Fruit fly (Drosophila melanogaster) whole organism, adult: ENCODE measurements around the gene CG7054.
A peak's percentile ranks its signal among the peaks of the same experiment; 100 is the strongest.

Source experiments
- CG11617 ChIP-seq: fragments of 200-800 bp; sonication (Bioruptor generic); optimal IDR thresholded peaks from 2 replicates; lab custom pipeline; 2017; ENCODE audit warnings: mild to moderate bottlenecking, missing biosample characterization, missing genetic modification reagents, missing genetic modification characterization
- CG12768 ChIP-seq: fragments of 200-800 bp; sonication (Bioruptor generic); optimal IDR thresholded peaks from 2 replicates; lab custom pipeline; 2017; ENCODE audit warnings: missing biosample characterization, missing genetic modification characterization, mild to moderate bottlenecking, moderate library complexity, missing genetic modification reagents
- CG14711 ChIP-seq: fragments of 200-800 bp; sonication (Bioruptor generic); optimal IDR thresholded peaks from 2 replicates; lab custom pipeline; 2018; ENCODE audit warnings: missing biosample characterization, mild to moderate bottlenecking, missing genetic modification characterization, moderate library complexity
- CG1620 ChIP-seq: fragments of 200-800 bp; sonication (Bioruptor generic); optimal IDR thresholded peaks from 2 replicates; lab custom pipeline; 2016; ENCODE audit warnings: missing biosample characterization, missing genetic modification characterization
- CG33017 ChIP-seq: fragments of 200-800 bp; sonication (Bioruptor generic); optimal IDR thresholded peaks from 2 replicates; lab custom pipeline; 2018; ENCODE audit warnings: missing biosample characterization, mild to moderate bottlenecking, missing genetic modification characterization, moderate library complexity
- CG5204 ChIP-seq: fragments of 200-800 bp; sonication (Bioruptor generic); optimal IDR thresholded peaks from 2 replicates; lab custom pipeline; 2016; ENCODE audit warnings: missing biosample characterization, missing genetic modification characterization
- CG7045 ChIP-seq: fragments of 200-800 bp; sonication (Bioruptor generic); optimal IDR thresholded peaks from 2 replicates; lab custom pipeline; 2017; ENCODE audit warnings: missing biosample characterization, mild to moderate bottlenecking, missing genetic modification characterization
- CG7101 ChIP-seq: fragments of 200-800 bp; sonication (Bioruptor generic); optimal IDR thresholded peaks from 2 replicates; lab custom pipeline; 2018; ENCODE audit warnings: missing biosample characterization, mild to moderate bottlenecking, missing genetic modification characterization, moderate library complexity
- Clk ChIP-seq: fragments of 200-800 bp; sonication (Bioruptor generic); optimal IDR thresholded peaks from 2 replicates; lab custom pipeline; 2017; ENCODE audit warnings: missing biosample characterization, missing genetic modification characterization
- Crg-1 ChIP-seq: fragments of 200-800 bp; sonication (Bioruptor generic); optimal IDR thresholded peaks from 2 replicates; lab custom pipeline; 2016; ENCODE audit warnings: missing biosample characterization, missing genetic modification characterization
- Hr96 ChIP-seq: fragments of 200-800 bp; sonication (Bioruptor generic); optimal IDR thresholded peaks from 2 replicates; lab custom pipeline; 2016; ENCODE audit warnings: missing biosample characterization, missing genetic modification characterization
- Mnt ChIP-seq: fragments of 200-800 bp; sonication (Bioruptor generic); optimal IDR thresholded peaks from 2 replicates; lab custom pipeline; 2016; ENCODE audit warnings: missing biosample characterization, mild to moderate bottlenecking, missing genetic modification characterization
- bab1 ChIP-seq: fragments of 200-800 bp; sonication (Bioruptor generic); optimal IDR thresholded peaks from 3 replicates; lab custom pipeline; 2019; ENCODE audit warnings: missing biosample characterization, mild to moderate bottlenecking, missing genetic modification characterization, moderate library complexity
- cic ChIP-seq: fragments of 200-800 bp; sonication (Bioruptor generic); optimal IDR thresholded peaks from 2 replicates; lab custom pipeline; 2017; ENCODE audit warnings: missing biosample characterization, mild to moderate bottlenecking, missing genetic modification characterization, moderate library complexity
- cnc ChIP-seq, 2 experiments: fragments of >200 bp; optimal IDR thresholded peaks; 2 replicates each; lab custom pipeline; 2017
- kay ChIP-seq: fragments of 200-800 bp; sonication (Bioruptor generic); peaks from one replicate; lab custom pipeline; 2016; ENCODE audit warnings: missing biosample characterization, missing genetic modification characterization, borderline replicate concordance
- ovo ChIP-seq: fragments of 200-800 bp; sonication (Bioruptor generic); optimal IDR thresholded peaks from 2 replicates; lab custom pipeline; 2016; ENCODE audit warnings: missing biosample characterization, missing genetic modification characterization
- pad ChIP-seq: fragments of 200-800 bp; sonication (Bioruptor generic); optimal IDR thresholded peaks from 3 replicates; lab custom pipeline; 2017; ENCODE audit warnings: missing biosample characterization, missing genetic modification characterization, mild to moderate bottlenecking, moderate library complexity, missing genetic modification reagents
- tj ChIP-seq: fragments of 200-800 bp; sonication (Bioruptor generic); optimal IDR thresholded peaks from 3 replicates; lab custom pipeline; 2017; ENCODE audit warnings: missing biosample characterization, mild to moderate bottlenecking, missing genetic modification characterization, moderate library complexity
- toe ChIP-seq: fragments of 200-800 bp; sonication (Bioruptor generic); optimal IDR thresholded peaks from 2 replicates; lab custom pipeline; 2016; ENCODE audit warnings: missing biosample characterization, missing genetic modification characterization

Gene CG7054

DNA sequence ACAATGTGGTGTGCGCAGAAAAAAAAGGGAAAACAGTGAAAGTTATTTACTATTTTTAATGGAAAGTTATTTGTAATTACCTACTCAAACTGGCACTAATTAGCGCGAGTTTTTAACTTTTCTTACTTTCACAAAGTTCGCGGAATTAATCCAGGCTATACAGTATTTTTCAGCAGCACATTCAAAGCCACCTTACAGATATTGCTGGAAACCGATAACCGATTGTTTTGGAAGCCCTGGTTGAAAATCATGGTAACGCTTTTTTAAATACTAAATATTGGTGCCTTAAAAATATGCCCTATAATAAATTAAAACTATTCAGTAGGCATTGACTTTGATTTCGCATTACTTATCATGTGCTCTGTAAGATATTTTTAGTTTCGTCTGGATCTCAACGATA is 28.0 kb downstream of the CG7054 start, which contains the start of gene tHMG2:
Gene tHMG2 (plus strand): TSS at position 187 of the 400 bp plus-strand sequence.
- TF ChIP-seq CG11617 (GFP tag; lab: Kevin White, UChicago) (no peak), CG5204 (GFP tag; lab: Kevin White, UChicago) (no peak), CG33017 (tag; lab: Kevin White, UChicago) (no peak), tj (no peak), cnc (optimal IDR thresholded peaks at IDR 0.05; lab: Kevin White, UChicago) (no peak), Clk (no peak), cic (no peak), Crg-1 (no peak), ovo (no peak), kay (GFP tag; lab: Kevin White, UChicago) (no peak), CG7101 (tag; lab: Kevin White, UChicago) (no peak), toe (GFP tag; lab: Kevin White, UChicago) (no peak), CG14711 (no peak), Mnt (GFP tag; lab: Kevin White, UChicago) (no peak), Hr96 (GFP tag; lab: Kevin White, UChicago) (no peak), bab1 (GFP tag; lab: Kevin White, UChicago) (no peak), CG7045 (GFP tag; lab: Kevin White, UChicago) (no peak), CG1620 (GFP tag; lab: Kevin White, UChicago) (no peak), pad (no peak)

DNA sequence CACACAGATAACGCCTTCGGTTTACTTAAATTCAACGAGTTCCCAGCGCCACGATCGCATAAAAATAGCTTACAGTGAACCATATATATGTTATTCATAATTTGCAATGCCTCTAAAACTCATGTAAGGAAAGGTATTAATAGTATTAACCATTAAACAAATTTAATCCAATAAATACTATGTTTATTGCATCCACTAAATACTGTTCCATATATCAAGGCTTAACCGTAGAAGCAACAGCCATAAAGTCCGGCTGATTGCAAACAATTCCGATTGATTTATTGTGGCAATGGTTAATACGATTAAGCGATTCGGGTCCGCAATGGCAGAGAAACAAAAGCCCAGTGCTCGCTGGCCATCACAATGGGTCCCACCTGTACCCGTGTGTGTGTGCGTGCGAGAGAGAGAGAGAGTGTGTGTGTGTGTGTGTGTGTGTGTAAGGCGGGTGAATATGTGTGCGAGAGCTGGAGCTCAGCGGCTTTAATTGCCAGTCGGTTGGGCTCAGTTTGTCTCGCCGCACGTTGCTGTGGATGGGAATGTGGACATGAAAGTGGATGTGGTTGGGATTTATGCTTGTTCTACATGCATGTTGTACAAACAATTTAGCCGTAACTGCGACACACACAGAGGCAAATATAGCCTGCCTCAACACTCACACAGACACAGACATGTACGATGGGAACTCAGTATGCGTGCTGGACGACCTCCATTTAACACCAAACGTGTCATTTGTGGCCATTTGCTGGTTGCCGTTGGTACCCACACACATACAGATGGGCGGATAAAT is 29.9 kb downstream of the CG7054 start:
- TF ChIP-seq Mnt (GFP tag; lab: Kevin White, UChicago) (no peak), pad (peak; percentile 29), Crg-1 (no peak), tj (no peak), CG7045 (GFP tag; lab: Kevin White, UChicago) (peak; percentile 78), cic (no peak), Hr96 (GFP tag; lab: Kevin White, UChicago) (no peak)

DNA sequence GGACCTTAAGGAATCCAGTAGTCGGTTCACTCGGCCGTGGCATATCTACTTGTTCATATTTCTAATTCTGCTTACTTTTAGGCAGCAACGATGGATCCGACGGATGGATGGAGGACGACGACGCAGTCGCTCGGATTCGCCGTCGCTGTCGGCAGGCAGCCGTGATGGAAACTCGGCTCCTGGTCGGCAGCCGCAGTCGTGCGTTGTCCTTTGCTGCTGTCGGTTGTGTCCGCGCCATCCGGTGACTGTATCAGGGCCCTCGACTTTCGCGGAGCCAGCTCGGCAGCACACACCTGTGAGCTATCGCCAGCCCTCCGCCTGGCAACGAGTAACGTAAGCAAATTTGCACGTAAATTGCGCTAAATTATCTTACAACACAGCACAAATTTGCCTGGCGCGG is 32.2 kb downstream of the CG7054 start, which contains the start of gene Octbeta1R:
Gene Octbeta1R (plus strand): TSS at position 191 of the 400 bp plus-strand sequence.
- TF ChIP-seq Crg-1 (no peak), pad (no peak)

DNA sequence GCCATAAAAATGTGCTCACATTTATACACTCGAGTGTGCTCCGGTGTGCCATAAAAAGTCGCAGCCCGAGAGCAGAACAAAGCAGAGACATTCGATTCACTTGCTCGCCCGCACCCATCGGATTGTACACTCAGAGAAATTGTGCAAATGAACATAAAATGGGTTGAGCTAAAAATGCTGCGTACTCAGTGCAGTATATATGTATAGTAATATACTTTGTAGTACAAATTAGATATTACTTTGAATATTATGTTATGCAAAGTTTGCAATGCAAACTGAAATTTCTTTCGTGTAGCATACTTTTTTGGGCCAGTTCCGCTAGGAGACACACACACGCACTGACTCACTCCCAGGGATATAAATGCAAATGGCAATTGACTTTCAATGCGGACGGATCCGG is 38.8 kb downstream of the CG7054 start:
- TF ChIP-seq Hr96 (GFP tag; lab: Kevin White, UChicago): no peak
- no peak for TF ChIP-seq CG14711
- no peak for TF ChIP-seq cic
- TF ChIP-seq ovo: no peak
- TF ChIP-seq Mnt (GFP tag; lab: Kevin White, UChicago): no peak
- no peak for TF ChIP-seq Clk
- TF ChIP-seq CG7101 (tag; lab: Kevin White, UChicago): no peak
- no peak for TF ChIP-seq CG33017 (tag; lab: Kevin White, UChicago)
- TF ChIP-seq bab1 (GFP tag; lab: Kevin White, UChicago): no peak
- TF ChIP-seq tj: no peak
- TF ChIP-seq toe (GFP tag; lab: Kevin White, UChicago): no peak
- TF ChIP-seq CG5204 (GFP tag; lab: Kevin White, UChicago): no peak
- no peak for TF ChIP-seq CG12768 (GFP tag; lab: Kevin White, UChicago)
- no peak for TF ChIP-seq Crg-1
- TF ChIP-seq pad: no peak

DNA sequence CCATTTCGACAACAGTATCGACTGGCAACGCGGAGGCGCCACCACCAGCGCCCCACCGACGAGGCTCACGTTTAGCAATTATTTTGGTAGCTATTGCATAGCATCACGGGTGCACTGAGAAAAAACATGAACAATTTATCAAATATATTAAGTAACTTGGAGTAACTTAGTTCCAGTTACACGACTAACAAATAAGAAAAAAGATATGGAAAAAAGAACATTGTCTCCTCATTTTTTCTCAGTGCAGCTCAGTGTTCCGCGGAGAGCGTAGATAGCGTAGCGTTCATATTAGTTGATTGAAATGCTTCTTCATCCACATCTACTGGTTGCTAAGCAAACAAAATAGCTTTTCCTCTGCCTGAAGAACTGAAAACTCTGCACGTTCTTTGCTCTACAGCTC is 50.6 kb downstream of the CG7054 start:
- TF ChIP-seq pad: no peak
- no peak for TF ChIP-seq CG5204 (GFP tag; lab: Kevin White, UChicago)
- peak; percentile 2 for TF ChIP-seq kay (GFP tag; lab: Kevin White, UChicago)
- TF ChIP-seq ovo: no peak
